Worm (Caenorhabditis elegans): ENCODE data around the gene ZK669.3.

DNA sequence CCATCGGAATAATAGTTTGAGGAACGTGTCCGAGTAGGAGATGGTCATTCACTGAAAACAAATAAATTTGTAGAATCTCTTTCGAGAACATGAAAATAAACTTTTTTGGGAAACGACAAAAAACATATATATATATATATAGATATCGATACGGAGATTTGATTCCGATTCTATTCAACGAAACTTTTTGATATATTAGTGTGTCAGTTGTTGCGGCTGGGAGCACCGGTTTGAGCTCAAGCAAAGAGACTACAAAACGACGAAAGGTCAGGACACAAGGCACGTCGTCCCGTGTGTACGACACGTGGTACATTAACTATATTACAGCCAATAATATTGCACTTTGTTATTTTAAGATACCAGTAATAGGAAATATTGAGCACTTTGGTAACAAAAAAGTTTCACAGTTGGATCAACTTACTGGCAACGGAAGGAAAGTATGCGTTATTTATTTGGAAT, 33.4 kb upstream of the ZK669.3 start, which contains the start of gene best-23:
- no peak for TF ChIP-seq blmp-1 (tag; optimal IDR thresholded peaks at IDR 0.05)
- TF ChIP-seq snpc-4 (tag; optimal IDR thresholded peaks at IDR 0.05) = no peak
- TF ChIP-seq ztf-11 (tag; optimal IDR thresholded peaks at IDR 0.05) = no peak
- no peak for TF ChIP-seq mep-1 (tag; optimal IDR thresholded peaks at IDR 0.05)
- TF ChIP-seq bed-3 (GFP tag; optimal IDR thresholded peaks at IDR 0.05) = no peak
- TF ChIP-seq nhr-76 (tag; optimal IDR thresholded peaks at IDR 0.05) = no peak
- TF ChIP-seq nhr-237 (tag; optimal IDR thresholded peaks at IDR 0.05) = no peak

Measured in whole organism, mixed stage, embryonic.